Worm (Caenorhabditis elegans) whole organism, L1 larva: ENCODE measurements around the gene M163.22.

Experiments
- efl-3 ChIP-seq: fragments of 200-800 bp; sonication (Bioruptor generic); optimal IDR thresholded peaks from 2 replicates; lab custom pipeline; 2018; ENCODE audit warnings: mild to moderate bottlenecking, missing genetic modification characterization, missing compliant biosample characterization
- elt-2 ChIP-seq: sonication (generic microtip); optimal IDR thresholded peaks from 2 replicates; lab custom pipeline; 2016; ENCODE audit warnings: missing genetic modification characterization, mild to moderate bottlenecking, inconsistent platforms, missing compliant biosample characterization, missing genetic modification reagents
- fkh-10 ChIP-seq: sonication (generic microtip); optimal IDR thresholded peaks from 2 replicates; lab custom pipeline; 2017; ENCODE audit warnings: missing biosample characterization, missing genetic modification reagents, missing genetic modification characterization
- fos-1 ChIP-seq: fragments of 150-350 bp; optimal IDR thresholded peaks from 2 replicates; lab custom pipeline; 2014; ENCODE audit warnings: missing biosample characterization, missing genetic modification characterization
- irx-1 ChIP-seq: sonication (generic microtip); optimal IDR thresholded peaks from 2 replicates; lab custom pipeline; 2016; ENCODE audit warnings: missing genetic modification characterization, missing compliant biosample characterization
- lin-39 ChIP-seq: fragments of 150-350 bp; optimal IDR thresholded peaks from 2 replicates; lab custom pipeline; 2014; ENCODE audit warnings: missing biosample characterization, missing genetic modification reagents, missing genetic modification characterization
- lsy-2 ChIP-seq, 2 experiments: fragments of 150-350 bp; optimal IDR thresholded peaks; 2 replicates each; lab custom pipeline; 2014; ENCODE audit warnings: missing biosample characterization in 2 of 2, missing genetic modification characterization in 2 of 2
- mdl-1 ChIP-seq, 2 experiments: fragments of 150-350 bp; optimal IDR thresholded peaks; 2 replicates each; lab custom pipeline; 2014 to 2017; ENCODE audit warnings: missing biosample characterization in 2 of 2, missing genetic modification characterization in 2 of 2, inconsistent platforms in 1 of 2
- nhr-11 ChIP-seq: fragments of 150-350 bp; optimal IDR thresholded peaks from 2 replicates; lab custom pipeline; 2014; ENCODE audit warnings: missing biosample characterization, missing genetic modification characterization
- tbx-2 ChIP-seq: sonication (generic microtip); optimal IDR thresholded peaks from 2 replicates; lab custom pipeline; 2016; ENCODE audit warnings: missing genetic modification characterization, missing compliant biosample characterization
- unc-86 ChIP-seq: sonication (generic microtip); optimal IDR thresholded peaks from 2 replicates; lab custom pipeline; 2016; ENCODE audit warnings: missing genetic modification characterization, missing compliant biosample characterization

DNA sequence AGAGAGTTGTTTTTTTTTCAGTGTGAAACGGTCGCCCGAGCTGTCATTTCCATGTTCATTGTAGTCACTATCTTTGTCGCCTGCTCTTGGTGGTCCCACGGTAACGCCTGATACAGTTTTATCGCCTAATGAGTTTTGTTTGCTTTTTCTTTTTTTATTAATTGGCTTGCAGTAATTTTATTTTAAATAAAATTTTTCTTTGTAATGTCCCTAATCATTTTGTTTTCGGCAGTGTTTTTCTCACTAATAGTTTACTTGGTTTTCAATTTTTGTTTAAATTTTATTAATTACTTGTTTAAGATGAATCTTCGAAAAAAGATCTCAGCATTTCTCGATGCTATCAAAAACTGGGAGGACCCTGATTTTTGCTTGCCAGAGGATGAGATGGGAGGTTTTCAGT lies at the start of gene M163.22:
- TF ChIP-seq lin-39 (no peak), irx-1 (no peak), fos-1 (tag; lab: Kevin White, UChicago) (no peak), tbx-2 (tag; lab: Kevin White, UChicago) (no peak), elt-2 (tag; lab: Kevin White, UChicago) (no peak), unc-86 (no peak), fkh-10 (GFP tag; lab: Kevin White, UChicago) (no peak), efl-3 (GFP tag; lab: Kevin White, UChicago) (no peak), nhr-11 (tag; lab: Kevin White, UChicago) (no peak), lsy-2 (tag; optimal IDR thresholded peaks at IDR 0.05; lab: Kevin White, UChicago) (no peak), mdl-1 (tag; optimal IDR thresholded peaks at IDR 0.05; lab: Kevin White, UChicago) (no peak)
